Worm (Caenorhabditis elegans): ENCODE data around the gene F41G3.3.

Gene F41G3.3

ce11 chrII:6756232-6756631, at the start of gene F41G3.3:
Gene F41G3.3 (plus strand): TSS chrII:6756532.
- TF ChIP-seq W03F9.2 (tag; optimal IDR thresholded peaks at IDR 0.05) = no peak
- TF ChIP-seq him-1 (tag; optimal IDR thresholded peaks at IDR 0.05) = no peak
- TF ChIP-seq dao-5 (tag; optimal IDR thresholded peaks at IDR 0.05) = no peak

ce11 chrII:6706552-6707091, 49.7 kb upstream of the F41G3.3 start:
- no peak for TF ChIP-seq W03F9.2 (tag; optimal IDR thresholded peaks at IDR 0.05)
- TF ChIP-seq him-1 (tag; optimal IDR thresholded peaks at IDR 0.05) = no peak
- TF ChIP-seq dao-5 (tag; optimal IDR thresholded peaks at IDR 0.05) = no peak

- TF ChIP-seq him-1 (tag; optimal IDR thresholded peaks at IDR 0.05) (no peak), W03F9.2 (tag; optimal IDR thresholded peaks at IDR 0.05) (no peak), dao-5 (tag; optimal IDR thresholded peaks at IDR 0.05) (no peak)
These were observed 48.7 kb upstream of the F41G3.3 start for ce11 chrII:6707496-6708260.

ce11 chrII:6708980-6709379, 47.4 kb upstream of the F41G3.3 start:
- TF ChIP-seq dao-5 (tag; optimal IDR thresholded peaks at IDR 0.05) (no peak), him-1 (tag; optimal IDR thresholded peaks at IDR 0.05) (peak; percentile 56)

- TF ChIP-seq him-1 (tag; optimal IDR thresholded peaks at IDR 0.05) (no peak), W03F9.2 (tag; optimal IDR thresholded peaks at IDR 0.05) (no peak), dao-5 (tag; optimal IDR thresholded peaks at IDR 0.05) (no peak)
These were observed 46.7 kb upstream of the F41G3.3 start for ce11 chrII:6709680-6710079.

ce11 chrII:6710596-6710995, 45.7 kb upstream of the F41G3.3 start:
- TF ChIP-seq him-1 (tag; optimal IDR thresholded peaks at IDR 0.05) (no peak), dao-5 (tag; optimal IDR thresholded peaks at IDR 0.05) (no peak), W03F9.2 (tag; optimal IDR thresholded peaks at IDR 0.05) (no peak)

ce11 chrII:6712177-6712981, 44.0 kb upstream of the F41G3.3 start, which contains the start of the genes dpy-10 and T14B4.19:
Gene dpy-10 (minus strand): TSS chrII:6712227.
Gene T14B4.19 (minus strand): TSS chrII:6712931.
- TF ChIP-seq dao-5 (tag; optimal IDR thresholded peaks at IDR 0.05) = no peak
- TF ChIP-seq W03F9.2 (tag; optimal IDR thresholded peaks at IDR 0.05) = no peak
- no peak for TF ChIP-seq him-1 (tag; optimal IDR thresholded peaks at IDR 0.05)

ce11 chrII:6713003-6713402, 43.3 kb upstream of the F41G3.3 start:
- TF ChIP-seq W03F9.2 (tag; optimal IDR thresholded peaks at IDR 0.05) (no peak), dao-5 (tag; optimal IDR thresholded peaks at IDR 0.05) (no peak), him-1 (tag; optimal IDR thresholded peaks at IDR 0.05) (no peak)

ce11 chrII:6713832-6714342, 42.4 kb upstream of the F41G3.3 start, which contains the start of gene dpy-2:
Gene dpy-2 (plus strand): TSS chrII:6714292.
- TF ChIP-seq him-1 (tag; optimal IDR thresholded peaks at IDR 0.05) = no peak
- TF ChIP-seq W03F9.2 (tag; optimal IDR thresholded peaks at IDR 0.05) = no peak
- no peak for TF ChIP-seq dao-5 (tag; optimal IDR thresholded peaks at IDR 0.05)

ce11 chrII:6715853-6716252, 40.5 kb upstream of the F41G3.3 start:
- TF ChIP-seq dao-5 (tag; optimal IDR thresholded peaks at IDR 0.05) (no peak), him-1 (tag; optimal IDR thresholded peaks at IDR 0.05) (no peak), W03F9.2 (tag; optimal IDR thresholded peaks at IDR 0.05) (no peak)

ce11 chrII:6716638-6717037, 39.7 kb upstream of the F41G3.3 start, which contains the start of the genes T14B4.5 and T14B4.20:
Gene T14B4.5 (plus strand): TSS chrII:6716863.
Gene T14B4.20 (plus strand): TSS chrII:6716901.
- TF ChIP-seq W03F9.2 (tag; optimal IDR thresholded peaks at IDR 0.05) (no peak), him-1 (tag; optimal IDR thresholded peaks at IDR 0.05) (no peak), dao-5 (tag; optimal IDR thresholded peaks at IDR 0.05) (no peak)

ce11 chrII:6718221-6718620, 38.1 kb upstream of the F41G3.3 start, which contains the start of gene tsp-10:
Gene tsp-10 (plus strand): TSS chrII:6718586.
- TF ChIP-seq him-1 (tag; optimal IDR thresholded peaks at IDR 0.05) (no peak), W03F9.2 (tag; optimal IDR thresholded peaks at IDR 0.05) (no peak), dao-5 (tag; optimal IDR thresholded peaks at IDR 0.05) (no peak)

- TF ChIP-seq dao-5 (tag; optimal IDR thresholded peaks at IDR 0.05) (no peak), him-1 (tag; optimal IDR thresholded peaks at IDR 0.05) (peak; percentile 49)
These were observed 34.8 kb upstream of the F41G3.3 start for ce11 chrII:6721581-6721980.

All from whole organism, L4/young adult.